Worm (Caenorhabditis elegans): ENCODE results near the gene C18F10.7.

ce11 chrIII:6324139-6324538 is 46.0 kb upstream of the C18F10.7 start, which contains the start of gene C56G2.5:
- no peak for TF ChIP-seq mdl-1 (tag; optimal IDR thresholded peaks at IDR 0.05)
- no peak for TF ChIP-seq ama-1 (optimal IDR thresholded peaks at IDR 0.05)
- no peak for TF ChIP-seq ZK546.5 (tag; optimal IDR thresholded peaks at IDR 0.05)
- TF ChIP-seq elt-3 (tag; optimal IDR thresholded peaks at IDR 0.05), result no peak
- no peak for TF ChIP-seq daf-12 (tag; optimal IDR thresholded peaks at IDR 0.05)
- no peak for TF ChIP-seq R02D3.7 (tag; optimal IDR thresholded peaks at IDR 0.05)
